Worm (Caenorhabditis elegans) whole organism, mixed stage, embryonic: ENCODE measurements around the gene cdkl-1.

Source experiments
- M03D4.4 ChIP-seq: sonication (generic microtip); optimal IDR thresholded peaks from 2 replicates; lab custom pipeline; 2017; ENCODE audit warnings: mild to moderate bottlenecking, missing genetic modification characterization, missing compliant biosample characterization
- bed-3 ChIP-seq: fragments of 200-800 bp; sonication (Bioruptor generic); optimal IDR thresholded peaks from 3 replicates; lab custom pipeline; 2018; ENCODE audit warnings: mild to moderate bottlenecking, missing genetic modification characterization, moderate library complexity, missing compliant biosample characterization
- blmp-1 ChIP-seq: fragments of 150-350 bp; optimal IDR thresholded peaks from 2 replicates; lab custom pipeline; 2014; ENCODE audit warnings: missing biosample characterization, missing genetic modification characterization
- ceh-39 ChIP-seq: fragments of 150-350 bp; optimal IDR thresholded peaks from 2 replicates; lab custom pipeline; 2014; ENCODE audit warnings: missing biosample characterization, missing genetic modification characterization
- ceh-43 ChIP-seq: fragments of 200-800 bp; sonication (Bioruptor generic); optimal IDR thresholded peaks from 2 replicates; lab custom pipeline; 2018; ENCODE audit warnings: mild to moderate bottlenecking, missing genetic modification characterization, moderate library complexity, missing compliant biosample characterization
- ces-1 ChIP-seq: fragments of 150-350 bp; optimal IDR thresholded peaks from 2 replicates; lab custom pipeline; 2014; ENCODE audit warnings: missing biosample characterization, missing genetic modification reagents, missing genetic modification characterization
- cnd-1 ChIP-seq: fragments of 200-800 bp; sonication (Bioruptor generic); optimal IDR thresholded peaks from 2 replicates; lab custom pipeline; 2018; ENCODE audit warnings: mild to moderate bottlenecking, missing genetic modification characterization, missing compliant biosample characterization
- drap-1 ChIP-seq: fragments of 200-800 bp; sonication (Bioruptor generic); optimal IDR thresholded peaks from 3 replicates; lab custom pipeline; 2018; ENCODE audit warnings: mild to moderate bottlenecking, missing genetic modification characterization, missing compliant biosample characterization
- elt-1 ChIP-seq: sonication (generic microtip); optimal IDR thresholded peaks from 2 replicates; lab custom pipeline; 2017; ENCODE audit warnings: missing genetic modification characterization, mild to moderate bottlenecking, missing compliant biosample characterization, antibody characterized with exemption, moderate library complexity, borderline replicate concordance; ENCODE audit not compliant: insufficient read depth
- elt-3 ChIP-seq: fragments of 150-350 bp; optimal IDR thresholded peaks from 2 replicates; lab custom pipeline; 2014; ENCODE audit warnings: missing biosample characterization, missing genetic modification characterization
- flh-1 ChIP-seq: fragments of 200-800 bp; sonication (Bioruptor generic); optimal IDR thresholded peaks from 2 replicates; lab custom pipeline; 2018; ENCODE audit warnings: mild to moderate bottlenecking, missing genetic modification characterization, moderate library complexity, missing compliant biosample characterization
- ham-2 ChIP-seq: fragments of 200-800 bp; sonication (Bioruptor generic); optimal IDR thresholded peaks from 2 replicates; lab custom pipeline; 2018; ENCODE audit warnings: mild to moderate bottlenecking, missing genetic modification characterization, missing compliant biosample characterization
- hlh-1 ChIP-seq: fragments of 150-350 bp; optimal IDR thresholded peaks from 2 replicates; lab custom pipeline; 2014; ENCODE audit warnings: missing biosample characterization, missing genetic modification reagents, missing genetic modification characterization
- lin-13 ChIP-seq: fragments of 150-350 bp; optimal IDR thresholded peaks from 2 replicates; lab custom pipeline; 2014; ENCODE audit warnings: missing biosample characterization, missing genetic modification characterization
- lin-32 ChIP-seq: fragments of 200-800 bp; sonication (Bioruptor generic); optimal IDR thresholded peaks from 2 replicates; lab custom pipeline; 2018; ENCODE audit warnings: mild to moderate bottlenecking, missing genetic modification characterization, missing compliant biosample characterization
- lsy-2 ChIP-seq: fragments of 150-350 bp; optimal IDR thresholded peaks from 2 replicates; lab custom pipeline; 2014; ENCODE audit warnings: missing biosample characterization, missing genetic modification characterization
- mab-5 ChIP-seq: fragments of 150-350 bp; optimal IDR thresholded peaks from 2 replicates; lab custom pipeline; 2014; ENCODE audit warnings: missing biosample characterization, missing genetic modification characterization
- mep-1 ChIP-seq: fragments of 150-350 bp; optimal IDR thresholded peaks from 2 replicates; lab custom pipeline; 2017; ENCODE audit warnings: missing biosample characterization, missing genetic modification reagents, missing genetic modification characterization, inconsistent platforms
- mls-2 ChIP-seq: sonication (generic microtip); optimal IDR thresholded peaks from 2 replicates; lab custom pipeline; 2016; ENCODE audit warnings: mild to moderate bottlenecking, missing genetic modification characterization, moderate library complexity, missing compliant biosample characterization
- nhr-12 ChIP-seq: fragments of 150-350 bp; optimal IDR thresholded peaks from 2 replicates; lab custom pipeline; 2014; ENCODE audit warnings: missing biosample characterization, missing genetic modification characterization
- nhr-2 ChIP-seq: fragments of 150-350 bp; optimal IDR thresholded peaks from 2 replicates; lab custom pipeline; 2014; ENCODE audit warnings: missing biosample characterization, missing genetic modification characterization
- nhr-237 ChIP-seq: fragments of 150-350 bp; optimal IDR thresholded peaks from 2 replicates; lab custom pipeline; 2014; ENCODE audit warnings: missing biosample characterization, missing genetic modification characterization
- nhr-28 ChIP-seq: fragments of 150-350 bp; optimal IDR thresholded peaks from 2 replicates; lab custom pipeline; 2014; ENCODE audit warnings: missing biosample characterization, missing genetic modification characterization
- nhr-76 ChIP-seq: sonication (generic microtip); optimal IDR thresholded peaks from 2 replicates; lab custom pipeline; 2017; ENCODE audit warnings: missing biosample characterization, missing genetic modification characterization
- sem-2 ChIP-seq: fragments of 200-800 bp; sonication (Bioruptor generic); optimal IDR thresholded peaks from 2 replicates; lab custom pipeline; 2018; ENCODE audit warnings: mild to moderate bottlenecking, missing genetic modification characterization, missing compliant biosample characterization
- sptf-1 ChIP-seq: sonication (generic microtip); optimal IDR thresholded peaks from 2 replicates; lab custom pipeline; 2017; ENCODE audit warnings: mild to moderate bottlenecking, missing genetic modification characterization, moderate library complexity, missing compliant biosample characterization
- unc-120 ChIP-seq: sonication (generic microtip); optimal IDR thresholded peaks from 2 replicates; lab custom pipeline; 2017; ENCODE audit warnings: missing genetic modification characterization, missing compliant biosample characterization; ENCODE audit not compliant: poor library complexity, severe bottlenecking
- unc-39 ChIP-seq: fragments of 150-350 bp; optimal IDR thresholded peaks from 2 replicates; lab custom pipeline; 2014; ENCODE audit warnings: missing biosample characterization, missing genetic modification characterization
- unc-62 ChIP-seq: fragments of 150-350 bp; optimal IDR thresholded peaks from 2 replicates; lab custom pipeline; 2014; ENCODE audit warnings: missing biosample characterization, missing genetic modification reagents, missing genetic modification characterization
- zip-8 ChIP-seq: fragments of 150-350 bp; optimal IDR thresholded peaks from 2 replicates; lab custom pipeline; 2014; ENCODE audit warnings: missing biosample characterization, missing genetic modification characterization
- ztf-11 ChIP-seq: fragments of 150-350 bp; optimal IDR thresholded peaks from 2 replicates; lab custom pipeline; 2014; ENCODE audit warnings: missing biosample characterization, missing genetic modification characterization

cdkl-1 gene

ce11 chrV:11060239-11060984, 38.3 kb upstream of the cdkl-1 start, which contains the start of gene T04C12.11:
Gene T04C12.11 (minus strand): TSS chrV:11060289.
- TF ChIP-seq bed-3 (GFP tag; lab: Kevin White, UChicago), result no peak
- TF ChIP-seq hlh-1 (tag; lab: Kevin White, UChicago), result no peak
- TF ChIP-seq sptf-1 (tag; lab: Kevin White, UChicago), result no peak
- no peak for TF ChIP-seq lin-13 (tag; lab: Kevin White, UChicago)

DNA sequence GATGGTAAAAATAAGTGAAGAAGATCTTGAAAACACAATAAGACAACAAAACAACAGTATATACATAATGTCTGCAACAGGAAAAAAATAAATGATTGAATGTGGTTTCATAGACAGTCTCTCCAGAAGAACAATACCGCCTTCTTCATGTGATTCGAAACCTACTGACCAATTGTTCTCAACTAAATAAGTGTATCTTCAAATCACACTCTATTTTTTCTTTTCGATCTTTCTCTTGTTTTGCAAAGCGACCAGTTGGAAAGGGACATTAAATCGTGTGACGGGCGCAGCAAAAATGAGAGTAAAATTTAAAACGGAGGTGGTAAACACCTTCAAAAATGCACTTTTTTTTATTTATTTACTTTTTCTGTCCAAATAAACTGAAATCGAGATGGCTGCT, 36.8 kb upstream of the cdkl-1 start:
- TF ChIP-seq mls-2 (tag; lab: Kevin White, UChicago), result no peak
- no peak for TF ChIP-seq ceh-39 (tag; lab: Kevin White, UChicago)
- TF ChIP-seq cnd-1 (tag; lab: Kevin White, UChicago), result no peak
- TF ChIP-seq sptf-1 (tag; lab: Kevin White, UChicago), result no peak
- no peak for TF ChIP-seq unc-62 (GFP tag; lab: Kevin White, UChicago)
- no peak for TF ChIP-seq ztf-11 (tag; lab: Kevin White, UChicago)
- no peak for TF ChIP-seq lin-13 (tag; lab: Kevin White, UChicago)
- no peak for TF ChIP-seq M03D4.4 (tag; lab: Kevin White, UChicago)
- no peak for TF ChIP-seq nhr-237
- TF ChIP-seq flh-1 (GFP tag; lab: Kevin White, UChicago), result no peak
- no peak for TF ChIP-seq ham-2 (GFP tag; lab: Kevin White, UChicago)
- no peak for TF ChIP-seq elt-1
- TF ChIP-seq zip-8 (tag; lab: Kevin White, UChicago), result no peak
- no peak for TF ChIP-seq mep-1 (tag; lab: Kevin White, UChicago)
- TF ChIP-seq nhr-2 (tag; lab: Kevin White, UChicago), result no peak
- TF ChIP-seq mab-5 (tag; lab: Kevin White, UChicago), result no peak
- no peak for TF ChIP-seq ces-1 (GFP tag; lab: Kevin White, UChicago)
- TF ChIP-seq nhr-28 (tag; lab: Kevin White, UChicago), result no peak
- no peak for TF ChIP-seq drap-1 (GFP tag; lab: Kevin White, UChicago)

DNA sequence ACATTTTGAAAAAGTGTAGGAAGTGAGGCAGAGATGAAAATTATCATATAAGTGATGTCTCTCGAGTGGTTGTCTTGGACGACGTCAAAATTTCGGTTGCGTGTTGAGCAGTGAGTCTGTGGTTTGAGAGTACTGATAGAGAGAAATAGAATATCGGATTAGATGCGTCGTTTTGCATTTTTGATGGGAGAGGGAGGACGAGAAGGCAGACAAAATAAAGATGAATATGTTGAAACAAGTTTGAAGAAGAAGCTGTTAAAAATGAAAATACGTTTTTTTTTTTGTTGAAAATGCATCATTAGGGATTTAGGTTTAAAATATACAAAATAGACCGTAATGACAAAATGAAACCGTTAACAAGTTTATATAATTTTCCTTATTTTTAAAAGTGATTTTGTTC, 35.6 kb upstream of the cdkl-1 start, which contains the start of gene T04C12.9:
T04C12.9 (minus strand) TSS at position 101 of the 400 bp plus-strand sequence.
- TF ChIP-seq flh-1 (GFP tag; lab: Kevin White, UChicago), result no peak
- TF ChIP-seq unc-120 (tag; lab: Kevin White, UChicago), result no peak
- TF ChIP-seq lin-32, result no peak
- TF ChIP-seq ceh-39 (tag; lab: Kevin White, UChicago), result no peak
- no peak for TF ChIP-seq M03D4.4 (tag; lab: Kevin White, UChicago)
- no peak for TF ChIP-seq ham-2 (GFP tag; lab: Kevin White, UChicago)
- TF ChIP-seq nhr-28 (tag; lab: Kevin White, UChicago), result no peak
- no peak for TF ChIP-seq unc-39
- TF ChIP-seq lsy-2 (tag; lab: Kevin White, UChicago), result no peak
- TF ChIP-seq ceh-43 (GFP tag; lab: Kevin White, UChicago), result no peak
- no peak for TF ChIP-seq nhr-12 (tag; lab: Kevin White, UChicago)
- no peak for TF ChIP-seq elt-3 (tag; lab: Kevin White, UChicago)
- TF ChIP-seq blmp-1 (tag; lab: Kevin White, UChicago), result no peak

DNA sequence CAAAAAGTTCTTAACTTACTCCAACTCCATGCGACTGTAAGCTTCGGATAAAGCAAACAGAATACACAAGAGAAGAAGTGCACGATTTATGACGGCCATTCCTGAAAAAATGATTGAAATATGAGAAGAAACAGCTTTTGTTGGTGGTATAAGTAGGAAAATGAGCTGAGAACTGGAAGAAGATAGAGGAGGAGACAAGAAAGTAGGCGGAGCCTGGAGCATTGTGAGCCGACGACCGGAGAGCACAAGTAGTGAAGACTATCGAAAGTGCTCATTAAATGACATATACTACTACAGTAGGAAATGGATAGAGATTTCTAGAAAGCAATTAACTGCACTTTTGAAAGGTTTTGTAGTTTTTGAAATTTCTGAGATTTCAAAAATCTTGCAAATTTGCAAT, 33.2 kb upstream of the cdkl-1 start, which contains the start of gene nlp-80:
nlp-80 (minus strand) TSS at position 101 of the 400 bp plus-strand sequence.
- TF ChIP-seq ceh-43 (GFP tag; lab: Kevin White, UChicago), result no peak
- no peak for TF ChIP-seq sptf-1 (tag; lab: Kevin White, UChicago)
- TF ChIP-seq nhr-237, result no peak
- no peak for TF ChIP-seq nhr-2 (tag; lab: Kevin White, UChicago)
- no peak for TF ChIP-seq nhr-28 (tag; lab: Kevin White, UChicago)
- no peak for TF ChIP-seq mls-2 (tag; lab: Kevin White, UChicago)
- no peak for TF ChIP-seq zip-8 (tag; lab: Kevin White, UChicago)
- TF ChIP-seq hlh-1 (tag; lab: Kevin White, UChicago), result no peak
- no peak for TF ChIP-seq flh-1 (GFP tag; lab: Kevin White, UChicago)
- no peak for TF ChIP-seq lsy-2 (tag; lab: Kevin White, UChicago)
- TF ChIP-seq sem-2 (GFP tag; lab: Kevin White, UChicago), result no peak
- TF ChIP-seq mab-5 (tag; lab: Kevin White, UChicago), result no peak
- no peak for TF ChIP-seq elt-1
- TF ChIP-seq mep-1 (tag; lab: Kevin White, UChicago), result no peak
- no peak for TF ChIP-seq M03D4.4 (tag; lab: Kevin White, UChicago)
- TF ChIP-seq lin-13 (tag; lab: Kevin White, UChicago), result no peak
- no peak for TF ChIP-seq elt-3 (tag; lab: Kevin White, UChicago)
- TF ChIP-seq nhr-76 (tag; lab: Kevin White, UChicago), result no peak
